Fruit fly (Drosophila melanogaster) whole organism, prepupa: ENCODE measurements around the gene CG42507.
A peak's percentile ranks its signal among the peaks of the same experiment; 100 is the strongest.

Source experiments
- CG10669 ChIP-seq: fragments of 200-800 bp; sonication (Bioruptor generic); optimal IDR thresholded peaks from 3 replicates; lab custom pipeline; 2018; ENCODE audit warnings: missing biosample characterization, mild to moderate bottlenecking, missing genetic modification characterization, moderate library complexity
- CG11762 ChIP-seq: fragments of 200-800 bp; sonication (Bioruptor generic); optimal IDR thresholded peaks from 3 replicates; lab custom pipeline; 2016; ENCODE audit warnings: missing biosample characterization, missing genetic modification characterization; ENCODE audit not compliant: insufficient read depth
- CG11902 ChIP-seq: fragments of 200-800 bp; sonication (Bioruptor generic); optimal IDR thresholded peaks from 3 replicates; lab custom pipeline; 2016; ENCODE audit warnings: missing biosample characterization, missing genetic modification characterization
- CG15336 ChIP-seq: fragments of 200-800 bp; sonication (Bioruptor generic); IDR thresholded peaks from 2 replicates; pipeline ENCODE4 v1.3.6; 2022; ENCODE audit warnings: missing biosample characterization, missing genetic modification characterization
- CG1621 ChIP-seq: fragments of 200-800 bp; sonication (Bioruptor generic); optimal IDR thresholded peaks from 3 replicates; lab custom pipeline; 2018; ENCODE audit warnings: missing biosample characterization, mild to moderate bottlenecking, missing genetic modification characterization
- CG16779 ChIP-seq: fragments of 200-800 bp; sonication (Bioruptor generic); optimal IDR thresholded peaks from 3 replicates; lab custom pipeline; 2017; ENCODE audit warnings: missing biosample characterization, mild to moderate bottlenecking, missing genetic modification characterization
- CG32006 ChIP-seq: fragments of 200-800 bp; sonication (Bioruptor generic); optimal IDR thresholded peaks from 3 replicates; lab custom pipeline; 2017; ENCODE audit warnings: missing biosample characterization, mild to moderate bottlenecking, missing genetic modification characterization
- CG34406 ChIP-seq: fragments of 200-800 bp; sonication (Bioruptor generic); optimal IDR thresholded peaks from 3 replicates; lab custom pipeline; 2016; ENCODE audit warnings: missing biosample characterization, missing genetic modification characterization
- CG3919 ChIP-seq: fragments of 200-800 bp; sonication (Bioruptor generic); optimal IDR thresholded peaks from 3 replicates; lab custom pipeline; 2016; ENCODE audit warnings: missing biosample characterization, missing genetic modification characterization
- CG4318 ChIP-seq: fragments of 200-800 bp; sonication (Bioruptor generic); optimal IDR thresholded peaks from 3 replicates; lab custom pipeline; 2017; ENCODE audit warnings: missing biosample characterization, mild to moderate bottlenecking, missing genetic modification characterization
- CG6163 ChIP-seq: fragments of 200-800 bp; sonication (Bioruptor generic); IDR thresholded peaks from 3 replicates; pipeline ENCODE4 v1.3.6; 2022; ENCODE audit warnings: missing biosample characterization, missing genetic modification characterization
- CG6792 ChIP-seq: fragments of 200-800 bp; sonication (Bioruptor generic); optimal IDR thresholded peaks from 3 replicates; lab custom pipeline; 2016; ENCODE audit warnings: missing biosample characterization, missing genetic modification characterization
- CG6854 ChIP-seq: fragments of 200-800 bp; sonication (Bioruptor generic); optimal IDR thresholded peaks from 2 replicates; lab custom pipeline; 2017; ENCODE audit warnings: missing biosample characterization, mild to moderate bottlenecking, missing genetic modification characterization
- CG7368 ChIP-seq: fragments of 200-800 bp; sonication (Bioruptor generic); optimal IDR thresholded peaks from 3 replicates; lab custom pipeline; 2016; ENCODE audit warnings: missing biosample characterization, missing genetic modification characterization
- CG8119 ChIP-seq: fragments of 200-800 bp; sonication (Bioruptor generic); IDR thresholded peaks from 3 replicates; pipeline ENCODE4 v1.3.6; 2022; ENCODE audit warnings: missing biosample characterization, missing genetic modification characterization
- CG8319 ChIP-seq: fragments of 200-800 bp; sonication (Bioruptor generic); optimal IDR thresholded peaks from 3 replicates; lab custom pipeline; 2016; ENCODE audit warnings: missing biosample characterization, missing genetic modification characterization
- Eip75B ChIP-seq: fragments of 200-800 bp; sonication (Bioruptor generic); optimal IDR thresholded peaks from 3 replicates; lab custom pipeline; 2016; ENCODE audit warnings: missing biosample characterization, missing genetic modification characterization
- Eip78C ChIP-seq: fragments of 200-800 bp; sonication (Bioruptor generic); peaks from one replicate; lab custom pipeline; 2016; ENCODE audit warnings: missing biosample characterization, missing genetic modification characterization
- Eip93F ChIP-seq: fragments of 200-800 bp; sonication (Bioruptor generic); optimal IDR thresholded peaks from 2 replicates; lab custom pipeline; 2016; ENCODE audit warnings: missing biosample characterization, mild to moderate bottlenecking, missing genetic modification characterization
- Ets21C ChIP-seq: fragments of 200-800 bp; sonication (Bioruptor generic); optimal IDR thresholded peaks from 3 replicates; lab custom pipeline; 2016; ENCODE audit warnings: missing biosample characterization, missing genetic modification characterization
- Ets96B ChIP-seq: fragments of 200-800 bp; optimal IDR thresholded peaks from 2 replicates; lab custom pipeline; 2019; ENCODE audit warnings: missing biosample characterization, mild to moderate bottlenecking, missing genetic modification characterization, moderate library complexity
- Gug ChIP-seq: fragments of 200-800 bp; sonication (Bioruptor generic); IDR thresholded peaks from 2 replicates; pipeline ENCODE4 v1.3.6; 2022; ENCODE audit warnings: missing biosample characterization, missing genetic modification characterization
- Hr39 ChIP-seq: fragments of 200-800 bp; sonication (Bioruptor generic); optimal IDR thresholded peaks from 2 replicates; lab custom pipeline; 2016; ENCODE audit warnings: missing biosample characterization, missing genetic modification characterization
- Lpt ChIP-seq: fragments of 200-800 bp; sonication (Bioruptor generic); optimal IDR thresholded peaks from 3 replicates; lab custom pipeline; 2016; ENCODE audit warnings: missing biosample characterization, missing genetic modification characterization
- Met ChIP-seq: fragments of 200-800 bp; sonication (Bioruptor generic); optimal IDR thresholded peaks from 3 replicates; lab custom pipeline; 2016; ENCODE audit warnings: missing biosample characterization, missing genetic modification characterization
- OdsH ChIP-seq: fragments of 200-800 bp; sonication (Bioruptor generic); optimal IDR thresholded peaks from 3 replicates; lab custom pipeline; 2016; ENCODE audit warnings: missing biosample characterization, missing genetic modification characterization
- Smox ChIP-seq: fragments of 200-800 bp; sonication (Bioruptor generic); optimal IDR thresholded peaks from 3 replicates; lab custom pipeline; 2016; ENCODE audit warnings: missing biosample characterization, missing genetic modification characterization
- Sox102F ChIP-seq: fragments of 200-800 bp; sonication (Bioruptor generic); optimal IDR thresholded peaks from 2 replicates; lab custom pipeline; 2016; ENCODE audit warnings: missing biosample characterization, mild to moderate bottlenecking, missing genetic modification characterization
- Sox14 ChIP-seq: fragments of 200-800 bp; sonication (Bioruptor generic); optimal IDR thresholded peaks from 3 replicates; lab custom pipeline; 2016; ENCODE audit warnings: missing biosample characterization, missing genetic modification characterization
- acj6 ChIP-seq: fragments of 200-800 bp; sonication (Bioruptor generic); optimal IDR thresholded peaks from 3 replicates; lab custom pipeline; 2016; ENCODE audit warnings: missing biosample characterization, missing genetic modification characterization
- cyc ChIP-seq: fragments of 200-800 bp; sonication (Bioruptor generic); optimal IDR thresholded peaks from 3 replicates; lab custom pipeline; 2016; ENCODE audit warnings: missing biosample characterization, missing genetic modification characterization
- dac ChIP-seq: fragments of 200-800 bp; sonication (Bioruptor generic); optimal IDR thresholded peaks from 2 replicates; lab custom pipeline; 2017; ENCODE audit warnings: missing biosample characterization, mild to moderate bottlenecking, missing genetic modification characterization
- dsx ChIP-seq: fragments of 200-800 bp; optimal IDR thresholded peaks from 3 replicates; lab custom pipeline; 2019; ENCODE audit warnings: missing biosample characterization, mild to moderate bottlenecking, missing genetic modification characterization, moderate library complexity; ENCODE audit not compliant: poor library complexity, severe bottlenecking
- eg ChIP-seq: fragments of 200-800 bp; sonication (Bioruptor generic); IDR thresholded peaks from 3 replicates; pipeline ENCODE4 v1.3.6; 2022; ENCODE audit warnings: missing biosample characterization, missing genetic modification characterization
- esn ChIP-seq: fragments of 200-800 bp; sonication (Bioruptor generic); optimal IDR thresholded peaks from 2 replicates; lab custom pipeline; 2016; ENCODE audit warnings: missing biosample characterization, mild to moderate bottlenecking, missing genetic modification characterization, moderate library complexity
- fd59A ChIP-seq: fragments of 200-800 bp; sonication (Bioruptor generic); optimal IDR thresholded peaks from 2 replicates; lab custom pipeline; 2017; ENCODE audit warnings: missing biosample characterization, mild to moderate bottlenecking, missing genetic modification characterization, missing genetic modification reagents
- fd85E ChIP-seq: fragments of 200-800 bp; sonication (Bioruptor generic); optimal IDR thresholded peaks from 3 replicates; lab custom pipeline; 2016; ENCODE audit warnings: missing biosample characterization, missing genetic modification characterization
- fkh ChIP-seq: fragments of 200-800 bp; sonication (Bioruptor generic); optimal IDR thresholded peaks from 3 replicates; lab custom pipeline; 2017; ENCODE audit warnings: missing biosample characterization, mild to moderate bottlenecking, missing genetic modification characterization, moderate library complexity
- lz ChIP-seq: fragments of 200-800 bp; sonication (Bioruptor generic); optimal IDR thresholded peaks from 3 replicates; lab custom pipeline; 2016; ENCODE audit warnings: missing biosample characterization, missing genetic modification characterization
- salr ChIP-seq, 2 experiments: fragments of 200-800 bp; sonication (Bioruptor generic); optimal IDR thresholded peaks; 3 replicates each; lab custom pipeline; 2016 to 2018; ENCODE audit warnings: missing biosample characterization in 2 of 2, missing genetic modification characterization in 2 of 2, mild to moderate bottlenecking in 1 of 2
- spab ChIP-seq: fragments of 200-800 bp; sonication (Bioruptor generic); optimal IDR thresholded peaks from 2 replicates; lab custom pipeline; 2017; ENCODE audit warnings: missing biosample characterization, mild to moderate bottlenecking, missing genetic modification characterization, missing genetic modification reagents
- ss ChIP-seq, 2 experiments: fragments of 200-800 bp; sonication (Bioruptor generic); optimal IDR thresholded peaks; 2 replicates in 1 of 2; 3 replicates in 1 of 2; lab custom pipeline; 2017 to 2018; ENCODE audit warnings: mild to moderate bottlenecking in 2 of 2, missing biosample characterization in 2 of 2, missing genetic modification characterization in 2 of 2, moderate library complexity in 1 of 2
- svp ChIP-seq: fragments of 200-800 bp; sonication (Bioruptor generic); peaks from one replicate; lab custom pipeline; 2016; ENCODE audit warnings: missing biosample characterization, missing genetic modification characterization
- topi ChIP-seq: fragments of 200-800 bp; sonication (Bioruptor generic); optimal IDR thresholded peaks from 3 replicates; lab custom pipeline; 2016; ENCODE audit warnings: missing biosample characterization, missing genetic modification characterization
- vri ChIP-seq: fragments of 200-800 bp; sonication (Bioruptor generic); optimal IDR thresholded peaks from 3 replicates; lab custom pipeline; 2016; ENCODE audit warnings: missing biosample characterization, mild to moderate bottlenecking, missing genetic modification characterization

CG42507 gene

DNA sequence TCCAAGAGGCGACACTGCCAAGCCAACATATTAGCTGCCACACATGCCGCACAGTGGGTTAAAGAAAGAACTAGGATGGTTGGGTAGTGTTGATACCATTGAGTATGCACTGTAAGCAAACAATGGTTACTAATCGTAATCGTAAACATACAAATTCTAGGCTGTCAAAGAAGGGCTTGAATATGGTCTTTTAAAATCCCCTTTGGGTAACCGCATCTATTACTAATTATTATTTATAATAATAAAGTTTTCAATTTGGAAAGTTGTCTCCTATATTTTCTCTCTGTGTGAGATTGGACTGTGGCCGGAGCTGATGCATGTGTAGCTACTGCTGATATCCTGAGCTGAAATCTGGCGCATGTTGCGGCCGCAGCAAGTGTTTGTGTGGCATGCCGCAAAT lies 26.0 kb downstream of the CG42507 start (continued):
- TF ChIP-seq CG3919 (GFP tag; lab: Kevin White, UChicago) (peak; percentile 33), Gug (GFP tag; lab: Robert Waterston, UW) (no peak), fd59A (GFP tag; lab: Kevin White, UChicago) (peak; percentile 21), Ets96B (tag; lab: Kevin White, UChicago) (peak; percentile 47), CG16779 (peak; percentile 22), Lpt (GFP tag; lab: Kevin White, UChicago) (no peak), CG15336 (GFP tag; lab: Robert Waterston, UW) (peak; percentile 61)

DNA sequence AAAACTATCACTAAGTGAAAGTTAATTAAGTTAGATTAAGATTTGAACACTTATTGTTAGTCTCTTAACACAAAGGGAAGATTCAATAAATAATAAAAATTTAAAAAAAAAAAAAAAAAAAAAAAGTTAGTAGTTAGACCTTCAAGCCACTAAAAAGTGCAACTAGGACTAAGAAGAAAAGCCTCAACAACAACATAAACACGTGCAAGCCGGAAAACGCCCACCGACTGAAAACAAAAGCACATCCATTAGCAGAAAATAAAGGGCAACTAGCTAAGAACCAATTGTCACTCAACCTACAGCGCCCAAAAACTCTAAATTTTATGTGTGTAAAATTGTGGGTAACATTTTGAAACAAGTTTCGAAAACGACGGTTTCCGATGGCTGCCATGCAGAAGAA lies 29.3 kb downstream of the CG42507 start, which contains the start of gene CG13473:
Gene CG13473, plus strand, starts transcription at position 301 of the 400 bp plus-strand sequence.
- TF ChIP-seq Hr39 (GFP tag; lab: Kevin White, UChicago), result no peak
- no peak for TF ChIP-seq CG8119 (GFP tag; lab: Robert Waterston, UW)
- no peak for TF ChIP-seq CG4318 (GFP tag; lab: Kevin White, UChicago)

DNA sequence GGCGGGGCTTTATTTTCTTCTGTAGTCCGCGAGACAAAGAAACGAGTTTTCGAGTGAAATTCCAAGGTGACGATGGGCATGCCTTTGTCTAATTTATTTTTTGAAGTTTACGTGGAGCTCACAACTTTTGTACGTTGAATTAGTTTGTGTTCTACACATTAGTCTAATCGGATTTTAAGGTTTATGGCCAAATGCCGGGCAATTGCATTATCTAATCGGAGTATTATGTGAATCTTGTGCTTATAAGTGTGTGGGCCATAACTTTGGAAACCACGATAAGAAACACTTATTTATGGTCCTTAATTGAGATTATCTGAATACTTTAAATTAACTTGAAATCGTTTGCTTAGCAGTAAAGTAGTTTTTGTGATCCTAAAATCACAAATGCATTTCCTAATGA lies 45.0 kb downstream of the CG42507 start:
- TF ChIP-seq vri (peak; percentile 56), CG1621 (no peak)
- TF ChIP-seq, all 60 proteins: peak for 1

DNA sequence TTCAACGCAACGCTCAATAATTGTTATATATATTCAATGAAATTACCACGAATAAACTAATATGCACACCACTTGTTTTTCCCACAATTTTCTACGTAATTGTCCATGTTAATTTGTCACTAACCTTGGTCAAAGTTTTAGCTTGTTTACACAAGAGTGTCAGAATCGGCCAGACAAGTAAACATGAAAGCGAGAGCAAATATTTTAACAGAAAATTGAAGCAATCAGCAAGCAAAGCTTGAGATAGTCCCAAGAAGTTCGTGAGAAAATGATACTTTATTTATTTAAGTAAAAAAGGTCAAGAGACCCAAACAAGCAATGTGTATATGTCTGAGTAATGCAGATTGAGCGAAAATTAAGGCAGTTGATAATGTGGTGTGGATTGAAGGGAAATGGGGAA lies 49.7 kb downstream of the CG42507 start:
- no peak for TF ChIP-seq CG6854 (GFP tag; lab: Kevin White, UChicago)
- no peak for TF ChIP-seq CG11902 (GFP tag; lab: Kevin White, UChicago)
- no peak for TF ChIP-seq CG7368 (GFP tag; lab: Kevin White, UChicago)
- TF ChIP-seq Sox14 (GFP tag; lab: Kevin White, UChicago), result no peak
- TF ChIP-seq Eip78C (GFP tag; lab: Kevin White, UChicago), result peak; percentile 54
- no peak for TF ChIP-seq CG8319 (GFP tag; lab: Kevin White, UChicago)
- TF ChIP-seq topi (GFP tag; lab: Kevin White, UChicago), result peak; percentile 32
- TF ChIP-seq OdsH (GFP tag; lab: Kevin White, UChicago), result no peak
- no peak for TF ChIP-seq salr (GFP tag; optimal IDR thresholded peaks at IDR 0.05; lab: Kevin White, UChicago)
- TF ChIP-seq Met (GFP tag; lab: Kevin White, UChicago), result peak; percentile 42
- no peak for TF ChIP-seq fd85E
- TF ChIP-seq fd59A (GFP tag; lab: Kevin White, UChicago), result no peak
- TF ChIP-seq Eip75B, result no peak
- peak; percentile 42 for TF ChIP-seq Sox102F (GFP tag; lab: Kevin White, UChicago)
- no peak for TF ChIP-seq CG16779
- no peak for TF ChIP-seq eg (GFP tag; lab: Robert Waterston, UW)
- no peak for TF ChIP-seq cyc (GFP tag; lab: Kevin White, UChicago)
- TF ChIP-seq svp (GFP tag; lab: Kevin White, UChicago), result peak; percentile 85
- TF ChIP-seq CG10669, result no peak
- TF ChIP-seq ss (GFP tag; optimal IDR thresholded peaks at IDR 0.05; lab: Kevin White, UChicago), result no peak
- TF ChIP-seq Eip93F, result no peak
- TF ChIP-seq CG1621, result no peak
- peak; percentile 21 for TF ChIP-seq CG34406 (GFP tag; lab: Kevin White, UChicago)
- TF ChIP-seq Ets21C (GFP tag; lab: Kevin White, UChicago), result no peak
- no peak for TF ChIP-seq CG3919 (GFP tag; lab: Kevin White, UChicago)
- TF ChIP-seq fkh (GFP tag; lab: Kevin White, UChicago), result peak; percentile 72
- TF ChIP-seq acj6 (GFP tag; lab: Kevin White, UChicago), result no peak
- TF ChIP-seq CG4318 (GFP tag; lab: Kevin White, UChicago), result no peak
- TF ChIP-seq dsx (GFP tag; lab: Kevin White, UChicago), result no peak
- TF ChIP-seq Hr39 (GFP tag; lab: Kevin White, UChicago), result no peak
- TF ChIP-seq lz (GFP tag; lab: Kevin White, UChicago), result no peak
- TF ChIP-seq CG8119 (GFP tag; lab: Robert Waterston, UW), result no peak
- TF ChIP-seq CG6163 (GFP tag; lab: Robert Waterston, UW), result no peak; the same call in 2 of the 3 replicates
- no peak for TF ChIP-seq dac (GFP tag; lab: Kevin White, UChicago)
- TF ChIP-seq Ets96B (tag; lab: Kevin White, UChicago), result no peak
- peak; percentile 46 for TF ChIP-seq esn
- TF ChIP-seq CG6792 (GFP tag; lab: Kevin White, UChicago), result peak; percentile 28
- peak; percentile 22 for TF ChIP-seq Smox
- no peak for TF ChIP-seq CG32006
- TF ChIP-seq spab (GFP tag; lab: Kevin White, UChicago), result no peak
- no peak for TF ChIP-seq CG11762 (GFP tag; lab: Kevin White, UChicago)
- TF ChIP-seq Gug (GFP tag; lab: Robert Waterston, UW), result no peak
